Fruit fly (Drosophila melanogaster) whole organism, embryonic: ENCODE measurements around the gene CG15418.

ENCODE experiments used
- Atf6 ChIP-seq: fragments of 200-800 bp; sonication (Bioruptor generic); IDR thresholded peaks from 2 replicates; pipeline ENCODE4 v1.3.6; 2022; ENCODE audit warnings: missing biosample characterization, missing genetic modification characterization
- CG10274 ChIP-seq: fragments of 200-800 bp; sonication (Bioruptor generic); optimal IDR thresholded peaks from 3 replicates; lab custom pipeline; 2017; ENCODE audit warnings: missing biosample characterization, mild to moderate bottlenecking, missing genetic modification characterization
- CG10321 ChIP-seq: fragments of 200-800 bp; sonication (Bioruptor generic); IDR thresholded peaks from 2 replicates; pipeline ENCODE4 v1.3.6; 2022; ENCODE audit warnings: missing biosample characterization, missing genetic modification characterization
- CG10565 ChIP-seq: fragments of 200-800 bp; sonication (Bioruptor generic); optimal IDR thresholded peaks from 3 replicates; lab custom pipeline; 2016; ENCODE audit warnings: missing biosample characterization, mild to moderate bottlenecking, missing genetic modification characterization
- CG11695 ChIP-seq: fragments of 200-800 bp; sonication (Bioruptor generic); IDR thresholded peaks from 3 replicates; pipeline ENCODE4 v1.3.6; 2022; ENCODE audit warnings: missing biosample characterization, missing genetic modification characterization
- CG12769 ChIP-seq: fragments of 200-800 bp; sonication (Bioruptor generic); optimal IDR thresholded peaks from 2 replicates; lab custom pipeline; 2019; ENCODE audit warnings: missing biosample characterization, mild to moderate bottlenecking, missing genetic modification characterization, moderate library complexity
- CG1603 ChIP-seq: fragments of 200-800 bp; sonication (Bioruptor generic); optimal IDR thresholded peaks from 2 replicates; lab custom pipeline; 2019; ENCODE audit warnings: missing biosample characterization, mild to moderate bottlenecking, missing genetic modification characterization, moderate library complexity
- CG17361 ChIP-seq: fragments of 200-800 bp; sonication (Bioruptor generic); IDR thresholded peaks from 3 replicates; pipeline ENCODE4 v1.3.6; 2022; ENCODE audit warnings: missing biosample characterization, missing genetic modification characterization
- CG18262 ChIP-seq: fragments of 200-800 bp; optimal IDR thresholded peaks from 3 replicates; lab custom pipeline; 2019; ENCODE audit warnings: missing biosample characterization, mild to moderate bottlenecking, missing genetic modification characterization, moderate library complexity
- CG2120 ChIP-seq: fragments of 200-800 bp; sonication (Bioruptor generic); optimal IDR thresholded peaks from 3 replicates; lab custom pipeline; 2016; ENCODE audit warnings: missing biosample characterization, missing genetic modification characterization
- CG2202 ChIP-seq: fragments of 200-800 bp; sonication (Bioruptor generic); optimal IDR thresholded peaks from 2 replicates; lab custom pipeline; 2018; ENCODE audit warnings: missing biosample characterization, mild to moderate bottlenecking, missing genetic modification characterization
- CG2875 ChIP-seq: fragments of 200-800 bp; sonication (Bioruptor generic); optimal IDR thresholded peaks from 2 replicates; lab custom pipeline; 2017; ENCODE audit warnings: missing biosample characterization, mild to moderate bottlenecking, missing genetic modification characterization, missing genetic modification reagents
- CG30431 ChIP-seq: fragments of 200-800 bp; sonication (Bioruptor generic); optimal IDR thresholded peaks from 2 replicates; lab custom pipeline; 2017; ENCODE audit warnings: missing biosample characterization, missing genetic modification characterization
- CG3407 ChIP-seq: fragments of 200-800 bp; sonication (Bioruptor generic); optimal IDR thresholded peaks from 2 replicates; lab custom pipeline; 2018; ENCODE audit warnings: missing biosample characterization, mild to moderate bottlenecking, missing genetic modification characterization
- CG3847 ChIP-seq: fragments of 200-800 bp; sonication (Bioruptor generic); IDR thresholded peaks from 2 replicates; pipeline ENCODE4 v1.3.6; 2022; ENCODE audit warnings: missing biosample characterization, missing genetic modification characterization
- CG4404 ChIP-seq: fragments of 200-800 bp; sonication (Bioruptor generic); IDR thresholded peaks from 2 replicates; pipeline ENCODE4 v1.3.6; 2022; ENCODE audit warnings: missing biosample characterization, missing genetic modification characterization
- CG4424 ChIP-seq: fragments of 200-800 bp; sonication (Bioruptor generic); optimal IDR thresholded peaks from 3 replicates; lab custom pipeline; 2016; ENCODE audit warnings: missing biosample characterization, missing genetic modification characterization
- CG5953 ChIP-seq: fragments of 200-800 bp; sonication (Bioruptor generic); IDR thresholded peaks from 2 replicates; pipeline ENCODE4 v1.3.6; 2022; ENCODE audit warnings: missing biosample characterization, missing genetic modification characterization
- CG6689 ChIP-seq: fragments of 200-800 bp; sonication (Bioruptor generic); IDR thresholded peaks from 2 replicates; pipeline ENCODE4 v1.3.6; 2022; ENCODE audit warnings: missing biosample characterization, missing genetic modification characterization
- CG7786 ChIP-seq: fragments of 200-800 bp; sonication (Bioruptor generic); optimal IDR thresholded peaks from 2 replicates; lab custom pipeline; 2016; ENCODE audit warnings: missing biosample characterization, missing genetic modification characterization
- CHES-1-like ChIP-seq: fragments of 200-800 bp; sonication (Bioruptor generic); optimal IDR thresholded peaks from 2 replicates; lab custom pipeline; 2016; ENCODE audit warnings: missing biosample characterization, missing genetic modification characterization
- CrebB ChIP-seq: fragments of 200-800 bp; sonication (Bioruptor generic); optimal IDR thresholded peaks from 3 replicates; lab custom pipeline; 2018; ENCODE audit warnings: missing biosample characterization, mild to moderate bottlenecking, missing genetic modification characterization
- D19A ChIP-seq: fragments of 200-800 bp; optimal IDR thresholded peaks from 3 replicates; lab custom pipeline; 2019; ENCODE audit warnings: missing biosample characterization, mild to moderate bottlenecking, missing genetic modification characterization, moderate library complexity
- Dad ChIP-seq: fragments of 200-800 bp; sonication (Bioruptor generic); optimal IDR thresholded peaks from 3 replicates; lab custom pipeline; 2016; ENCODE audit warnings: missing biosample characterization, missing genetic modification characterization
- Deaf1 ChIP-seq: fragments of 200-800 bp; optimal IDR thresholded peaks from 3 replicates; lab custom pipeline; 2019; ENCODE audit warnings: missing biosample characterization, mild to moderate bottlenecking, missing genetic modification characterization, moderate library complexity
- Dek ChIP-seq: fragments of 200-800 bp; sonication (Bioruptor generic); optimal IDR thresholded peaks from 3 replicates; lab custom pipeline; 2019; ENCODE audit warnings: missing biosample characterization, mild to moderate bottlenecking, missing genetic modification characterization, moderate library complexity
- Dip2 ChIP-seq: fragments of 200-800 bp; sonication (Bioruptor generic); IDR thresholded peaks from 2 replicates; pipeline ENCODE4 v1.3.6; 2022; ENCODE audit warnings: missing biosample characterization, missing genetic modification characterization
- Dref ChIP-seq: fragments of 200-800 bp; sonication (Bioruptor generic); IDR thresholded peaks from 2 replicates; pipeline ENCODE4 v1.3.6; 2022; ENCODE audit warnings: missing biosample characterization, missing genetic modification characterization
- Drgx ChIP-seq: fragments of 200-800 bp; sonication (Bioruptor generic); IDR thresholded peaks from 2 replicates; pipeline ENCODE4 v1.3.6; 2022; ENCODE audit warnings: missing biosample characterization, missing genetic modification characterization
- HmgD ChIP-seq: fragments of 200-800 bp; sonication (Bioruptor generic); optimal IDR thresholded peaks from 3 replicates; lab custom pipeline; 2016; ENCODE audit warnings: missing biosample characterization, missing genetic modification characterization
- Hr51 ChIP-seq, 2 experiments: fragments of 200-800 bp; sonication (Bioruptor generic); optimal IDR thresholded peaks; 2 replicates in 1 of 2; 3 replicates in 1 of 2; lab custom pipeline; 2016 to 2018; ENCODE audit warnings: missing biosample characterization in 2 of 2, missing genetic modification characterization in 2 of 2, mild to moderate bottlenecking in 1 of 2, moderate library complexity in 1 of 2
- Jarid2 ChIP-seq: fragments of 200-800 bp; sonication (Bioruptor generic); optimal IDR thresholded peaks from 3 replicates; lab custom pipeline; 2017; ENCODE audit warnings: mild to moderate bottlenecking, missing biosample characterization, missing genetic modification reagents, missing genetic modification characterization
- Lim3 ChIP-seq: fragments of 200-800 bp; sonication (Bioruptor generic); IDR thresholded peaks from 2 replicates; pipeline ENCODE4 v1.3.6; 2022; ENCODE audit warnings: missing biosample characterization, missing genetic modification characterization
- Lpt ChIP-seq: fragments of >200 bp; optimal IDR thresholded peaks from 2 replicates; lab custom pipeline; 2018; ENCODE audit warnings: missing biosample characterization, missing genetic modification characterization
- NC2α ChIP-seq: fragments of 200-800 bp; sonication (Bioruptor generic); optimal IDR thresholded peaks from 2 replicates; lab custom pipeline; 2016; ENCODE audit warnings: missing biosample characterization, missing genetic modification characterization
- NK7.1 ChIP-seq: fragments of 200-800 bp; sonication (Bioruptor generic); optimal IDR thresholded peaks from 3 replicates; lab custom pipeline; 2016; ENCODE audit warnings: missing biosample characterization, missing genetic modification characterization
- Sin3A ChIP-seq: fragments of >200 bp; optimal IDR thresholded peaks from 2 replicates; lab custom pipeline; 2018
- Xbp1 ChIP-seq: fragments of 200-800 bp; sonication (Bioruptor generic); optimal IDR thresholded peaks from 3 replicates; lab custom pipeline; 2016; ENCODE audit warnings: missing biosample characterization, mild to moderate bottlenecking, missing genetic modification characterization
- amos ChIP-seq: fragments of 200-800 bp; sonication (Bioruptor generic); IDR thresholded peaks from 2 replicates; pipeline ENCODE4 v1.3.6; 2022; ENCODE audit warnings: missing biosample characterization, missing genetic modification characterization; ENCODE audit not compliant: partially characterized antibody
- aop ChIP-seq: fragments of 200-800 bp; sonication (Bioruptor generic); IDR thresholded peaks from 2 replicates; pipeline ENCODE4 v1.3.6; 2022; ENCODE audit warnings: missing biosample characterization, missing genetic modification characterization
- br ChIP-seq: fragments of >200 bp; optimal IDR thresholded peaks from 2 replicates; lab custom pipeline; 2017
- btn ChIP-seq: fragments of 200-800 bp; sonication (Bioruptor generic); optimal IDR thresholded peaks from 2 replicates; lab custom pipeline; 2016; ENCODE audit warnings: missing biosample characterization, missing genetic modification characterization
- disco-r ChIP-seq: fragments of 200-800 bp; sonication (Bioruptor generic); optimal IDR thresholded peaks from 2 replicates; lab custom pipeline; 2016; ENCODE audit warnings: missing biosample characterization, missing genetic modification characterization
- lbe ChIP-seq: fragments of 200-800 bp; sonication (Bioruptor generic); optimal IDR thresholded peaks from 2 replicates; lab custom pipeline; 2016; ENCODE audit warnings: missing biosample characterization, mild to moderate bottlenecking, missing genetic modification characterization
- lmd ChIP-seq: fragments of 200-800 bp; sonication (Bioruptor generic); IDR thresholded peaks from 2 replicates; pipeline ENCODE4 v1.3.6; 2022; ENCODE audit warnings: missing biosample characterization, missing genetic modification characterization
- lov ChIP-seq, 2 experiments: fragments of 200-800 bp in 1 of 2; fragments of >200 bp in 1 of 2; sonication (Bioruptor generic) in 1 of 2; IDR thresholded peaks in 1 of 2; optimal IDR thresholded peaks in 1 of 2; 2 replicates in 1 of 2; 3 replicates in 1 of 2; pipeline versions ENCODE4 v1.3.6 to Lab custom; 2017 to 2022; ENCODE audit warnings: missing biosample characterization in 1 of 2, missing genetic modification characterization in 1 of 2
- odd ChIP-seq: fragments of 200-800 bp; sonication (Bioruptor generic); optimal IDR thresholded peaks from 2 replicates; lab custom pipeline; 2017; ENCODE audit warnings: missing biosample characterization, mild to moderate bottlenecking, missing genetic modification characterization
- sens ChIP-seq: fragments of 200-800 bp; sonication (Bioruptor generic); peaks from one replicate; lab custom pipeline; 2016; ENCODE audit warnings: missing biosample characterization, missing genetic modification characterization
- sens-2 ChIP-seq: fragments of 200-800 bp; sonication (Bioruptor generic); IDR thresholded peaks from 2 replicates; pipeline ENCODE4 v1.3.6; 2022; ENCODE audit warnings: missing biosample characterization, missing genetic modification characterization
- shn ChIP-seq: fragments of 200-800 bp; sonication (Bioruptor generic); optimal IDR thresholded peaks from 3 replicates; lab custom pipeline; 2016; ENCODE audit warnings: missing biosample characterization, missing genetic modification characterization
- sqz ChIP-seq: fragments of 200-800 bp; sonication (Bioruptor generic); optimal IDR thresholded peaks from 3 replicates; lab custom pipeline; 2018; ENCODE audit warnings: missing biosample characterization, mild to moderate bottlenecking, missing genetic modification characterization
- trem ChIP-seq: fragments of 200-800 bp; optimal IDR thresholded peaks from 3 replicates; lab custom pipeline; 2019; ENCODE audit warnings: missing biosample characterization, mild to moderate bottlenecking, missing genetic modification characterization, moderate library complexity
- wor ChIP-seq: fragments of 200-800 bp; sonication (Bioruptor generic); IDR thresholded peaks from 2 replicates; pipeline ENCODE4 v1.3.6; 2022; ENCODE audit warnings: missing biosample characterization, missing genetic modification characterization

Gene CG15418

DNA sequence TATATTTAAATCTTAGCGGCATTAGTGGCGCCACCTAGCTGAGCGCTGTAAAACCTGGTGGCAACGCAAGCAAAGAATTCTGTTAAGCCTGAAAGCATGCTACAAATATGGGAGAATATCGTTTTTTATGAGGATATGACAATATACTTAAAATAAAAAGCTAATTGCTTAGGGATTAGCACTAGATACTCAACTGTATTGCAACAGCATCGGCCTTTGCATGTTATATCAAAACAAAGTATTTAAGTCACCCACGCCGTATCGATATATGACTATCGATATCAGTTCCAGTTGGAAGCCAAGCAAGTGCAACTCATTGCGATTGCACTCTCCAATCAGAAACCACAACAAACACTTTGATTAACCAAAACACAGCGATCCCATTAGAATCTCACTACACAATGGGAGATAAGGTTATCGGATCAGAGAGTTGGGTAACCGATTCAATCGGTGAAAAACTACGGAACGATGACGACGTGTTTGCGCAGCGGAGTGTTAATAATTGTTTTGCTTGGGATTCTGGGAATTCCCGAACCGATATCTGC is 2.6 kb downstream of the CG15418 start, which contains the start of gene Ugt36A1 (continued):
- TF ChIP-seq Deaf1 (no peak), Lpt (no peak), Sin3A (lab: Kevin White, UChicago) (peak; percentile 24), CG6689 (GFP tag; lab: Robert Waterston, UW) (no peak), lov (optimal IDR thresholded peaks at IDR 0.05; lab: Kevin White, UChicago) (no peak), lov (GFP tag; IDR thresholded peaks at IDR 0.05; lab: Robert Waterston, UW) (no peak), Xbp1 (GFP tag; lab: Kevin White, UChicago) (no peak), CG30431 (GFP tag; lab: Kevin White, UChicago) (no peak), Lim3 (GFP tag; lab: Robert Waterston, UW) (no peak), Dref (GFP tag; lab: Robert Waterston, UW) (peak; percentile 59), trem (no peak), CG11695 (no peak), Drgx (GFP tag; lab: Robert Waterston, UW) (no peak), sqz (no peak), Jarid2 (GFP tag; lab: Kevin White, UChicago) (no peak), D19A (tag; lab: Kevin White, UChicago) (no peak), sens (GFP tag; lab: Kevin White, UChicago) (no peak), CG18262 (tag; lab: Kevin White, UChicago) (no peak), NC2α (GFP tag; lab: Kevin White, UChicago) (no peak), CG4424 (GFP tag; lab: Kevin White, UChicago) (no peak), lmd (no peak), Dek (tag; lab: Kevin White, UChicago) (no peak), NK7.1 (GFP tag; lab: Kevin White, UChicago) (no peak), wor (GFP tag; lab: Robert Waterston, UW) (no peak), shn (GFP tag; lab: Kevin White, UChicago) (no peak), CG10565 (GFP tag; lab: Kevin White, UChicago) (no peak), CG12769 (tag; lab: Kevin White, UChicago) (no peak), Dip2 (peak; percentile 89), aop (no peak), CG2875 (GFP tag; lab: Kevin White, UChicago) (no peak), CrebB (tag; lab: Kevin White, UChicago) (no peak), CG2202 (no peak), sens-2 (GFP tag; lab: Robert Waterston, UW) (no peak), CG5953 (GFP tag; lab: Robert Waterston, UW) (no peak), CG17361 (GFP tag; lab: Robert Waterston, UW) (no peak), amos (peak; percentile 76), CG7786 (no peak), disco-r (GFP tag; lab: Kevin White, UChicago) (no peak), odd (GFP tag; lab: Kevin White, UChicago) (peak; percentile 13), CG1603 (tag; lab: Kevin White, UChicago) (no peak), lbe (GFP tag; lab: Kevin White, UChicago) (no peak), CG2120 (GFP tag; lab: Kevin White, UChicago) (no peak), HmgD (GFP tag; lab: Kevin White, UChicago) (no peak), CG10321 (GFP tag; lab: Robert Waterston, UW) (no peak), CHES-1-like (GFP tag; lab: Kevin White, UChicago) (no peak), br (lab: Kevin White, UChicago) (no peak), CG3407 (GFP tag; lab: Kevin White, UChicago) (no peak), Hr51 (GFP tag; optimal IDR thresholded peaks at IDR 0.05; lab: Kevin White, UChicago) (no peak), CG10274 (GFP tag; lab: Kevin White, UChicago) (no peak), CG3847 (no peak), btn (GFP tag; lab: Kevin White, UChicago) (no peak), Dad (no peak), Atf6 (GFP tag; lab: Robert Waterston, UW) (no peak), CG4404 (GFP tag; lab: Robert Waterston, UW) (no peak)
